Worm (Caenorhabditis elegans) whole organism, L1 larva: ENCODE measurements around the gene arrd-25.
A peak's percentile ranks its signal among the peaks of the same experiment; 100 is the strongest.

Source experiments
- C16A3.4 ChIP-seq: fragments of 150-350 bp; optimal IDR thresholded peaks from 2 replicates; lab custom pipeline; 2014; ENCODE audit warnings: missing biosample characterization, missing genetic modification characterization
- Y116A8C.19 ChIP-seq: sonication (generic microtip); optimal IDR thresholded peaks from 2 replicates; lab custom pipeline; 2016; ENCODE audit warnings: missing compliant biosample characterization, missing genetic modification characterization, borderline replicate concordance
- aha-1 ChIP-seq: fragments of 150-350 bp; optimal IDR thresholded peaks from 2 replicates; lab custom pipeline; 2014; ENCODE audit warnings: missing biosample characterization, missing genetic modification characterization
- alr-1 ChIP-seq: fragments of 200-800 bp; sonication (Bioruptor generic); optimal IDR thresholded peaks from 2 replicates; lab custom pipeline; 2018; ENCODE audit warnings: borderline replicate concordance, mild to moderate bottlenecking, missing genetic modification characterization, missing compliant biosample characterization
- ceh-8 ChIP-seq: fragments of 200-800 bp; sonication (Bioruptor generic); optimal IDR thresholded peaks from 2 replicates; lab custom pipeline; 2018; ENCODE audit warnings: mild to moderate bottlenecking, missing genetic modification characterization, moderate library complexity, missing compliant biosample characterization
- ceh-82 ChIP-seq, 3 experiments: fragments of 150-350 bp in 1 of 3; sonication (generic microtip) in 2 of 3; optimal IDR thresholded peaks; 2 replicates each; lab custom pipeline; 2014 to 2017; ENCODE audit warnings: missing biosample characterization in 3 of 3, missing genetic modification characterization in 3 of 3
- ceh-90 ChIP-seq: sonication (generic microtip); optimal IDR thresholded peaks from 2 replicates; lab custom pipeline; 2016; ENCODE audit warnings: missing genetic modification characterization, missing compliant biosample characterization
- dsc-1 ChIP-seq: sonication (generic microtip); optimal IDR thresholded peaks from 2 replicates; lab custom pipeline; 2016; ENCODE audit warnings: mild to moderate bottlenecking, missing genetic modification characterization, missing compliant biosample characterization
- efl-1 ChIP-seq, 4 experiments: fragments of 150-350 bp; optimal IDR thresholded peaks in 3 of 4; peaks in 1 of 4; 1 replicate in 1 of 4; 2 replicates in 3 of 4; lab custom pipeline; 2014; ENCODE audit warnings: missing biosample characterization in 2 of 4, missing genetic modification characterization in 2 of 4, missing genetic modification reagents in 2 of 4
- egl-13 ChIP-seq: sonication (generic microtip); optimal IDR thresholded peaks from 2 replicates; lab custom pipeline; 2016; ENCODE audit warnings: missing genotype, missing genetic modification reagents, missing genetic modification characterization, missing compliant biosample characterization
- elt-2 ChIP-seq: sonication (generic microtip); optimal IDR thresholded peaks from 2 replicates; lab custom pipeline; 2016; ENCODE audit warnings: missing genetic modification characterization, mild to moderate bottlenecking, inconsistent platforms, missing compliant biosample characterization, missing genetic modification reagents
- fkh-10 ChIP-seq: sonication (generic microtip); optimal IDR thresholded peaks from 2 replicates; lab custom pipeline; 2017; ENCODE audit warnings: missing biosample characterization, missing genetic modification reagents, missing genetic modification characterization
- fkh-4 ChIP-seq: sonication (generic microtip); optimal IDR thresholded peaks from 2 replicates; lab custom pipeline; 2016; ENCODE audit warnings: missing compliant biosample characterization, missing genetic modification characterization, borderline replicate concordance
- fos-1 ChIP-seq: fragments of 150-350 bp; optimal IDR thresholded peaks from 2 replicates; lab custom pipeline; 2014; ENCODE audit warnings: missing biosample characterization, missing genetic modification characterization
- hlh-17 ChIP-seq: fragments of 200-800 bp; sonication (Bioruptor generic); optimal IDR thresholded peaks from 2 replicates; lab custom pipeline; 2018; ENCODE audit warnings: missing genetic modification characterization, mild to moderate bottlenecking, missing compliant biosample characterization, moderate library complexity, borderline replicate concordance
- irx-1 ChIP-seq: sonication (generic microtip); optimal IDR thresholded peaks from 2 replicates; lab custom pipeline; 2016; ENCODE audit warnings: missing genetic modification characterization, missing compliant biosample characterization
- isw-1 ChIP-seq: fragments of 200-800 bp; sonication (Bioruptor generic); IDR thresholded peaks from 2 replicates; pipeline ENCODE4 v1.3.6; 2022; ENCODE audit warnings: missing genetic modification characterization, missing compliant biosample characterization
- jun-1 ChIP-seq: fragments of 150-350 bp; optimal IDR thresholded peaks from 2 replicates; lab custom pipeline; 2014; ENCODE audit warnings: missing biosample characterization, missing genetic modification reagents, missing genetic modification characterization
- lin-13 ChIP-seq: fragments of 150-350 bp; optimal IDR thresholded peaks from 2 replicates; lab custom pipeline; 2014; ENCODE audit warnings: missing biosample characterization, missing genetic modification reagents, missing genetic modification characterization
- lin-14 ChIP-seq: fragments of 200-800 bp; sonication (Bioruptor generic); optimal IDR thresholded peaks from 2 replicates; lab custom pipeline; 2018; ENCODE audit warnings: mild to moderate bottlenecking, missing genetic modification characterization, moderate library complexity, missing compliant biosample characterization
- lin-15B ChIP-seq: fragments of 150-350 bp; sonication (generic microtip); optimal IDR thresholded peaks from 3 replicates; lab custom pipeline; 2014; ENCODE audit warnings: missing biosample characterization, missing genetic modification characterization
- lin-35 ChIP-seq, 2 experiments: fragments of 150-350 bp; optimal IDR thresholded peaks; 2 replicates each; lab custom pipeline; 2014; ENCODE audit warnings: missing biosample characterization in 2 of 2, missing genetic modification characterization in 2 of 2, missing genetic modification reagents in 2 of 2
- lin-39 ChIP-seq: fragments of 150-350 bp; optimal IDR thresholded peaks from 2 replicates; lab custom pipeline; 2014; ENCODE audit warnings: missing biosample characterization, missing genetic modification reagents, missing genetic modification characterization
- lsy-2 ChIP-seq, 2 experiments: fragments of 150-350 bp; optimal IDR thresholded peaks; 2 replicates each; lab custom pipeline; 2014; ENCODE audit warnings: missing biosample characterization in 2 of 2, missing genetic modification characterization in 2 of 2
- mab-9 ChIP-seq: fragments of 200-800 bp; sonication (Bioruptor generic); IDR thresholded peaks from 2 replicates; pipeline ENCODE4 v1.3.6; 2022; ENCODE audit warnings: missing genetic modification reagents, missing genetic modification characterization, missing compliant biosample characterization
- mdl-1 ChIP-seq, 2 experiments: fragments of 150-350 bp; optimal IDR thresholded peaks; 2 replicates each; lab custom pipeline; 2014 to 2017; ENCODE audit warnings: missing biosample characterization in 2 of 2, missing genetic modification characterization in 2 of 2, inconsistent platforms in 1 of 2
- mef-2 ChIP-seq: fragments of 150-350 bp; optimal IDR thresholded peaks from 2 replicates; lab custom pipeline; 2014; ENCODE audit warnings: missing biosample characterization, missing genetic modification characterization
- mep-1 ChIP-seq: fragments of 150-350 bp; optimal IDR thresholded peaks from 2 replicates; lab custom pipeline; 2014; ENCODE audit warnings: missing biosample characterization, missing genetic modification characterization
- nhr-11 ChIP-seq: fragments of 150-350 bp; optimal IDR thresholded peaks from 2 replicates; lab custom pipeline; 2014; ENCODE audit warnings: missing biosample characterization, missing genetic modification characterization
- nhr-19 ChIP-seq: fragments of 200-800 bp; sonication (Bioruptor generic); conservative IDR thresholded peaks from 2 replicates; pipeline ENCODE4 v1.3.6; 2022; ENCODE audit warnings: missing genetic modification characterization, missing compliant biosample characterization
- nhr-20 ChIP-seq: sonication (generic microtip); optimal IDR thresholded peaks from 2 replicates; lab custom pipeline; 2016; ENCODE audit warnings: mild to moderate bottlenecking, missing genetic modification characterization, missing compliant biosample characterization
- nhr-47 ChIP-seq: sonication (generic microtip); optimal IDR thresholded peaks from 2 replicates; lab custom pipeline; 2016; ENCODE audit warnings: mild to moderate bottlenecking, missing genetic modification characterization, moderate library complexity, missing compliant biosample characterization
- nhr-71 ChIP-seq: sonication (generic microtip); optimal IDR thresholded peaks from 2 replicates; lab custom pipeline; 2016; ENCODE audit warnings: mild to moderate bottlenecking, missing genetic modification characterization, moderate library complexity, missing compliant biosample characterization
- nhr-84 ChIP-seq: sonication (generic microtip); optimal IDR thresholded peaks from 2 replicates; lab custom pipeline; 2017; ENCODE audit warnings: missing biosample characterization, missing genetic modification characterization
- pag-3 ChIP-seq: sonication (generic microtip); optimal IDR thresholded peaks from 2 replicates; lab custom pipeline; 2017; ENCODE audit warnings: missing genetic modification characterization, mild to moderate bottlenecking, missing compliant biosample characterization, antibody characterized with exemption, borderline replicate concordance; ENCODE audit not compliant: insufficient read depth
- pax-3 ChIP-seq: fragments of 200-800 bp; sonication (Bioruptor generic); optimal IDR thresholded peaks from 2 replicates; lab custom pipeline; 2018; ENCODE audit warnings: mild to moderate bottlenecking, missing genetic modification characterization, moderate library complexity, missing compliant biosample characterization
- rnt-1 ChIP-seq: sonication (generic microtip); optimal IDR thresholded peaks from 2 replicates; lab custom pipeline; 2016; ENCODE audit warnings: mild to moderate bottlenecking, missing genetic modification characterization, moderate library complexity, missing compliant biosample characterization
- snu-23 ChIP-seq: sonication (generic microtip); optimal IDR thresholded peaks from 2 replicates; lab custom pipeline; 2016; ENCODE audit warnings: missing genetic modification characterization, missing compliant biosample characterization
- sox-4 ChIP-seq: sonication (generic microtip); optimal IDR thresholded peaks from 2 replicates; lab custom pipeline; 2016; ENCODE audit warnings: missing genetic modification characterization, missing compliant biosample characterization
- sup-37 ChIP-seq: fragments of 200-800 bp; sonication (Bioruptor generic); optimal IDR thresholded peaks from 2 replicates; lab custom pipeline; 2018; ENCODE audit warnings: mild to moderate bottlenecking, missing genetic modification characterization, missing compliant biosample characterization
- swsn-7 ChIP-seq: sonication (generic microtip); optimal IDR thresholded peaks from 2 replicates; lab custom pipeline; 2016; ENCODE audit warnings: missing genetic modification characterization, missing compliant biosample characterization
- tbx-2 ChIP-seq: sonication (generic microtip); optimal IDR thresholded peaks from 2 replicates; lab custom pipeline; 2016; ENCODE audit warnings: missing genetic modification characterization, missing compliant biosample characterization
- unc-130 ChIP-seq: fragments of 150-350 bp; optimal IDR thresholded peaks from 2 replicates; lab custom pipeline; 2017; ENCODE audit warnings: missing biosample characterization, missing genetic modification characterization, inconsistent platforms
- unc-62 ChIP-seq: fragments of 150-350 bp; optimal IDR thresholded peaks from 2 replicates; lab custom pipeline; 2014; ENCODE audit warnings: missing biosample characterization, missing genetic modification reagents, missing genetic modification characterization
- unc-86 ChIP-seq: sonication (generic microtip); optimal IDR thresholded peaks from 2 replicates; lab custom pipeline; 2016; ENCODE audit warnings: missing genetic modification characterization, missing compliant biosample characterization
- unc-98 ChIP-seq: fragments of 200-800 bp; sonication (Bioruptor generic); IDR thresholded peaks from 2 replicates; pipeline ENCODE4 v1.3.6; 2022; ENCODE audit warnings: missing genetic modification characterization, missing compliant biosample characterization
- xbp-1 ChIP-seq: sonication (generic microtip); optimal IDR thresholded peaks from 2 replicates; lab custom pipeline; 2016; ENCODE audit warnings: missing genetic modification characterization, missing compliant biosample characterization
- zag-1 ChIP-seq: fragments of 150-350 bp; optimal IDR thresholded peaks from 2 replicates; lab custom pipeline; 2014; ENCODE audit warnings: missing biosample characterization, missing genetic modification characterization
- ztf-4 ChIP-seq: fragments of 150-350 bp; optimal IDR thresholded peaks from 2 replicates; lab custom pipeline; 2014; ENCODE audit warnings: missing biosample characterization, missing genetic modification characterization

Gene arrd-25

DNA sequence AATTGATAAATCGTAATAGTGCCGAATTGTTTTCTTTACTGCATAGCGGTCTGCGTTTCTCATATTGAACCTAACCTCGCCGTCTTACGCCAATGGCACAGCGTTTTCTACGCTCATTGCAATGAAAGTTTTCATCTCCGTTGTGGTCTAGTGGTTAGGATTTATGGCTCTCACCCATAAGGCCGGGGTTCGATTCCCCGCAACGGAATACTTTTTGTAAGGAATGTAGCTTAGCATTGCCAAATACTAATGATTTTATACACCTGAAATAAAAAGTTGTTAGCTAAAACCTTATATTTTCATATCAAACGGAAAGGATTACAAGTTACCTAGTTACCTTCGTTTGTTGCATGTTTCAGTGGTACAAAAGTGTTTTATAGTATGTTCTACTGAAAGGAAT, 17.8 kb upstream of the arrd-25 start (continued):
- no peak for TF ChIP-seq mab-9
- TF ChIP-seq fos-1 (tag; lab: Kevin White, UChicago): peak; percentile 78
- TF ChIP-seq, all 84 proteins: peak for 54

DNA sequence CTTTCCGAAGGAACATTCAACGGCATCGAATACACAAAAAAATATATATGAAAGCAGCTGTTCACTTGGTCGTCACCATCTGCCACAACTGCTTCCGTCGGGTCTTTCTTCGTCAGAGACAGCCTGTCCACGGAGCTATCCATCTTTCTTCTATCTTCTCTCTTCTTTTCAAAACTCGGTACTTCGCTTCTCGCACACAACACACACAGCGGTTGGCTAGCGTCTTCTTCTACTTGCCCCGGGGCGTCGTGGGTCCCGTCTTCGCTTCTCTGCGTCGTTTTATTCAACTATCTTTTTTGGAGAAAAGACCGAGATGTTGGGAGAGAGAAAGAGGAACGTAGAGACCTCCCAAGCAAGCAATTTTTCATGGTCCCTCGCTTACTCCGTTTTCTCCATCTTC, 16.9 kb upstream of the arrd-25 start:
- TF ChIP-seq hlh-17 (GFP tag; lab: Kevin White, UChicago) (no peak), elt-2 (tag; lab: Kevin White, UChicago) (no peak), tbx-2 (tag; lab: Kevin White, UChicago) (peak; percentile 71), fkh-4 (tag; lab: Kevin White, UChicago) (no peak), ztf-4 (tag; lab: Kevin White, UChicago) (peak; percentile 13), ceh-82 (tag; optimal IDR thresholded peaks at IDR 0.05; lab: Kevin White, UChicago) (peak in 1 of 3 experiments; percentile 75), xbp-1 (peak; percentile 54), jun-1 (tag; lab: Kevin White, UChicago) (peak; percentile 8), lin-14 (GFP tag; lab: Kevin White, UChicago) (peak; percentile 96), mef-2 (peak; percentile 12), egl-13 (tag; lab: Kevin White, UChicago) (peak; percentile 57), sox-4 (tag; lab: Kevin White, UChicago) (no peak), isw-1 (GFP tag; lab: Robert Waterston, UW) (peak; percentile 46), dsc-1 (tag; lab: Kevin White, UChicago) (peak; percentile 58), unc-62 (no peak), mab-9 (peak; percentile 45; the same call in 1 of the 2 replicates), mep-1 (tag; lab: Kevin White, UChicago) (no peak), pax-3 (tag; lab: Kevin White, UChicago) (no peak), lsy-2 (tag; optimal IDR thresholded peaks at IDR 0.05; lab: Kevin White, UChicago) (peak; percentile 38 to 69), pag-3 (tag; lab: Kevin White, UChicago) (peak; percentile 92), nhr-20 (peak; percentile 38), fos-1 (tag; lab: Kevin White, UChicago) (no peak), nhr-71 (tag; lab: Kevin White, UChicago) (peak; percentile 90), lin-35 (GFP tag; optimal IDR thresholded peaks at IDR 0.05; lab: Kevin White, UChicago) (peak in 1 of 2 experiments; percentile 59), sup-37 (GFP tag; lab: Kevin White, UChicago) (peak; percentile 7), rnt-1 (tag; lab: Kevin White, UChicago) (peak; percentile 66), nhr-84 (tag; lab: Kevin White, UChicago) (no peak), nhr-11 (no peak), irx-1 (tag; lab: Kevin White, UChicago) (peak; percentile 10), zag-1 (tag; lab: Kevin White, UChicago) (peak; percentile 48), ceh-8 (GFP tag; lab: Kevin White, UChicago) (no peak), C16A3.4 (tag; lab: Kevin White, UChicago) (peak; percentile 13), lin-39 (tag; lab: Kevin White, UChicago) (peak; percentile 66), ceh-90 (no peak), aha-1 (tag; lab: Kevin White, UChicago) (no peak), alr-1 (tag; lab: Kevin White, UChicago) (no peak), swsn-7 (tag; lab: Kevin White, UChicago) (peak; percentile 69), fkh-10 (GFP tag; lab: Kevin White, UChicago) (peak; percentile 79), efl-1 (optimal IDR thresholded peaks at IDR 0.05; lab: Kevin White, UChicago) (peak; percentile 25 to 45), efl-1 (GFP tag; optimal IDR thresholded peaks at IDR 0.05 in 1 of 2; lab: Kevin White, UChicago) (no peak), snu-23 (peak; percentile 71), lin-13 (peak; percentile 18), nhr-47 (tag; lab: Kevin White, UChicago) (peak; percentile 61), unc-98 (GFP tag; lab: Robert Waterston, UW) (no peak), unc-130 (tag; lab: Kevin White, UChicago) (peak; percentile 45), nhr-19 (GFP tag; lab: Robert Waterston, UW) (peak; percentile 55), lin-15B (tag; lab: Kevin White, UChicago) (no peak), unc-86 (tag; lab: Kevin White, UChicago) (peak; percentile 65), Y116A8C.19 (tag; lab: Kevin White, UChicago) (no peak), mdl-1 (tag; optimal IDR thresholded peaks at IDR 0.05; lab: Kevin White, UChicago) (peak; percentile 9 to 15)
